Worm (Caenorhabditis elegans) whole organism, L3 larva: ENCODE measurements around the gene fbxb-95.

Source experiments
- R02D3.7 ChIP-seq: fragments of 150-350 bp; optimal IDR thresholded peaks from 2 replicates; lab custom pipeline; 2014; ENCODE audit warnings: missing biosample characterization, missing genetic modification characterization
- ZK546.5 ChIP-seq: sonication (generic microtip); optimal IDR thresholded peaks from 2 replicates; lab custom pipeline; 2017; ENCODE audit warnings: missing biosample characterization, missing genetic modification characterization
- ama-1 ChIP-seq: fragments of 150-350 bp; optimal IDR thresholded peaks from 2 replicates; lab custom pipeline; 2018
- ceh-16 ChIP-seq: sonication (generic microtip); optimal IDR thresholded peaks from 2 replicates; lab custom pipeline; 2017; ENCODE audit warnings: missing biosample characterization, missing genetic modification characterization
- ceh-82 ChIP-seq: fragments of 150-350 bp; optimal IDR thresholded peaks from 2 replicates; lab custom pipeline; 2014; ENCODE audit warnings: missing biosample characterization, missing genetic modification characterization
- daf-12 ChIP-seq: fragments of 150-350 bp; optimal IDR thresholded peaks from 2 replicates; lab custom pipeline; 2014; ENCODE audit warnings: missing biosample characterization, missing genetic modification reagents, missing genetic modification characterization
- egl-27 ChIP-seq: sonication (generic microtip); optimal IDR thresholded peaks from 4 replicates; lab custom pipeline; 2017; ENCODE audit warnings: missing biosample characterization, missing genetic modification reagents, missing genetic modification characterization
- egl-5 ChIP-seq: fragments of 150-350 bp; optimal IDR thresholded peaks from 2 replicates; lab custom pipeline; 2017; ENCODE audit warnings: missing biosample characterization, missing genetic modification reagents, missing genetic modification characterization, inconsistent platforms
- elt-2 ChIP-seq: sonication (generic microtip); optimal IDR thresholded peaks from 2 replicates; lab custom pipeline; 2016; ENCODE audit warnings: missing genetic modification reagents, mild to moderate bottlenecking, missing genetic modification characterization, missing compliant biosample characterization
- fkh-10 ChIP-seq: sonication (generic microtip); optimal IDR thresholded peaks from 2 replicates; lab custom pipeline; 2017; ENCODE audit warnings: missing biosample characterization, missing genetic modification reagents, missing genetic modification characterization
- fkh-2 ChIP-seq: fragments of 150-350 bp; optimal IDR thresholded peaks from 2 replicates; lab custom pipeline; 2014; ENCODE audit warnings: missing biosample characterization, missing genetic modification reagents, missing genetic modification characterization
- fos-1 ChIP-seq: fragments of 150-350 bp; optimal IDR thresholded peaks from 2 replicates; lab custom pipeline; 2014; ENCODE audit warnings: missing biosample characterization, missing genetic modification characterization
- hmg-11 ChIP-seq: sonication (generic microtip); optimal IDR thresholded peaks from 2 replicates; lab custom pipeline; 2016; ENCODE audit warnings: missing genetic modification characterization, missing compliant biosample characterization
- jun-1 ChIP-seq: fragments of 150-350 bp; optimal IDR thresholded peaks from 2 replicates; lab custom pipeline; 2014; ENCODE audit warnings: missing biosample characterization, missing genetic modification reagents, missing genetic modification characterization
- mdl-1 ChIP-seq: fragments of 150-350 bp; optimal IDR thresholded peaks from 2 replicates; lab custom pipeline; 2014; ENCODE audit warnings: missing biosample characterization, missing genetic modification characterization
- mml-1 ChIP-seq: fragments of 150-350 bp; sonication (generic microtip); optimal IDR thresholded peaks from 3 replicates; lab custom pipeline; 2014; ENCODE audit warnings: missing biosample characterization, missing genetic modification characterization
- nfya-1 ChIP-seq: sonication (generic microtip); optimal IDR thresholded peaks from 2 replicates; lab custom pipeline; 2017; ENCODE audit warnings: missing genetic modification characterization, mild to moderate bottlenecking, missing compliant biosample characterization, antibody characterized with exemption, moderate library complexity; ENCODE audit not compliant: insufficient read depth
- nhr-11 ChIP-seq: fragments of 150-350 bp; optimal IDR thresholded peaks from 2 replicates; lab custom pipeline; 2014; ENCODE audit warnings: missing biosample characterization, missing genetic modification characterization
- nhr-12 ChIP-seq: fragments of 150-350 bp; optimal IDR thresholded peaks from 2 replicates; lab custom pipeline; 2014; ENCODE audit warnings: missing biosample characterization, missing genetic modification characterization
- nhr-23 ChIP-seq: fragments of 150-350 bp; optimal IDR thresholded peaks from 2 replicates; lab custom pipeline; 2014; ENCODE audit warnings: missing biosample characterization, missing genetic modification reagents, missing genetic modification characterization
- nhr-237 ChIP-seq: fragments of 150-350 bp; optimal IDR thresholded peaks from 2 replicates; lab custom pipeline; 2014; ENCODE audit warnings: missing biosample characterization, missing genetic modification characterization
- nhr-25 ChIP-seq: sonication (generic microtip); optimal IDR thresholded peaks from 2 replicates; lab custom pipeline; 2017; ENCODE audit warnings: missing biosample characterization, missing genetic modification characterization
- nhr-28 ChIP-seq: fragments of 150-350 bp; optimal IDR thresholded peaks from 2 replicates; lab custom pipeline; 2014; ENCODE audit warnings: missing biosample characterization, missing genetic modification characterization
- nhr-43 ChIP-seq: sonication (generic microtip); optimal IDR thresholded peaks from 2 replicates; lab custom pipeline; 2016; ENCODE audit warnings: mild to moderate bottlenecking, missing genetic modification characterization, missing compliant biosample characterization; ENCODE audit not compliant: poor library complexity, severe bottlenecking
- nhr-67 ChIP-seq: fragments of 150-350 bp; optimal IDR thresholded peaks from 2 replicates; lab custom pipeline; 2014; ENCODE audit warnings: missing biosample characterization, missing genetic modification characterization
- nhr-76 ChIP-seq: fragments of 150-350 bp; sonication (generic microtip); optimal IDR thresholded peaks from 5 replicates; lab custom pipeline; 2014; ENCODE audit warnings: missing biosample characterization, missing genetic modification characterization
- nhr-77 ChIP-seq: fragments of 150-350 bp; optimal IDR thresholded peaks from 2 replicates; lab custom pipeline; 2014; ENCODE audit warnings: missing biosample characterization, missing genetic modification characterization
- pha-4 ChIP-seq: fragments of 150-350 bp; optimal IDR thresholded peaks from 2 replicates; lab custom pipeline; 2014; ENCODE audit warnings: missing biosample characterization, missing genetic modification reagents, missing genetic modification characterization
- pqm-1 ChIP-seq: fragments of 150-350 bp; optimal IDR thresholded peaks from 2 replicates; lab custom pipeline; 2017; ENCODE audit warnings: missing biosample characterization, missing genetic modification characterization, inconsistent platforms
- sea-2 ChIP-seq: fragments of 150-350 bp; sonication (generic microtip); optimal IDR thresholded peaks from 4 replicates; lab custom pipeline; 2014; ENCODE audit warnings: missing biosample characterization, missing genetic modification reagents, missing genetic modification characterization
- skn-1 ChIP-seq: fragments of 150-350 bp; optimal IDR thresholded peaks from 2 replicates; lab custom pipeline; 2014; ENCODE audit warnings: missing biosample characterization, missing genetic modification characterization
- unc-62 ChIP-seq: fragments of 150-350 bp; sonication (generic microtip); optimal IDR thresholded peaks from 4 replicates; lab custom pipeline; 2014; ENCODE audit warnings: missing biosample characterization, missing genetic modification reagents, missing genetic modification characterization
- zag-1 ChIP-seq: fragments of 150-350 bp; optimal IDR thresholded peaks from 2 replicates; lab custom pipeline; 2014; ENCODE audit warnings: missing biosample characterization, missing genetic modification characterization
- ztf-11 ChIP-seq: fragments of 150-350 bp; optimal IDR thresholded peaks from 2 replicates; lab custom pipeline; 2014; ENCODE audit warnings: missing biosample characterization, missing genetic modification characterization
- ztf-4 ChIP-seq: fragments of 150-350 bp; optimal IDR thresholded peaks from 2 replicates; lab custom pipeline; 2014; ENCODE audit warnings: missing biosample characterization, missing genetic modification characterization

Gene fbxb-95

ce11 chrII:1870875-1871592 lies 16.8 kb downstream of the fbxb-95 start, which contains the start of gene math-10:
math-10 (plus strand) TSS chrII:1871542.
- peak; percentile 71 for TF ChIP-seq elt-2 (tag; lab: Kevin White, UChicago)
- TF ChIP-seq sea-2 (GFP tag; lab: Kevin White, UChicago): no peak
- TF ChIP-seq zag-1 (tag; lab: Kevin White, UChicago): no peak
- no peak for TF ChIP-seq nfya-1 (tag; lab: Kevin White, UChicago)

ce11 chrII:1875658-1876057 lies 21.5 kb downstream of the fbxb-95 start, which contains the start of gene math-13:
math-13 (plus strand) TSS chrII:1875958.
- no peak for TF ChIP-seq R02D3.7 (tag; lab: Kevin White, UChicago)
- TF ChIP-seq daf-12 (tag; lab: Kevin White, UChicago): no peak
- TF ChIP-seq skn-1 (tag; lab: Kevin White, UChicago): no peak
- TF ChIP-seq ZK546.5 (tag; lab: Kevin White, UChicago): no peak
- TF ChIP-seq egl-5 (tag; lab: Kevin White, UChicago): no peak
- no peak for TF ChIP-seq nhr-67 (tag; lab: Kevin White, UChicago)
- TF ChIP-seq, all 47 proteins: peak for 0

- TF ChIP-seq ama-1 (no peak), ceh-82 (tag; lab: Kevin White, UChicago) (no peak), nhr-77 (tag; lab: Kevin White, UChicago) (no peak), mml-1 (tag; lab: Kevin White, UChicago) (no peak), nhr-67 (tag; lab: Kevin White, UChicago) (no peak), R02D3.7 (tag; lab: Kevin White, UChicago) (no peak)
Measured at ce11 chrII:1878663-1879062, 24.5 kb downstream of the fbxb-95 start, which contains the start of gene math-16. math-16 (minus strand) TSS chrII:1878763.

ce11 chrII:1882705-1883104 lies 28.5 kb downstream of the fbxb-95 start, which contains the start of gene math-5:
math-5 (minus strand) TSS chrII:1882805.
- TF ChIP-seq nhr-28 (tag; lab: Kevin White, UChicago) (no peak), fkh-10 (no peak), ceh-16 (tag; lab: Kevin White, UChicago) (no peak), nhr-67 (tag; lab: Kevin White, UChicago) (no peak), nhr-11 (tag; lab: Kevin White, UChicago) (no peak), unc-62 (GFP tag; lab: Kevin White, UChicago) (no peak), nhr-76 (tag; lab: Kevin White, UChicago) (no peak), nhr-25 (tag; lab: Kevin White, UChicago) (no peak), pqm-1 (tag; lab: Kevin White, UChicago) (no peak), nhr-23 (tag; lab: Kevin White, UChicago) (no peak), nhr-43 (tag; lab: Kevin White, UChicago) (no peak), egl-5 (tag; lab: Kevin White, UChicago) (no peak), elt-2 (tag; lab: Kevin White, UChicago) (no peak), nhr-12 (tag; lab: Kevin White, UChicago) (no peak), jun-1 (no peak), pha-4 (tag; lab: Kevin White, UChicago) (no peak), sea-2 (GFP tag; lab: Kevin White, UChicago) (no peak), nhr-237 (no peak)

ce11 chrII:1884635-1885034 lies 30.4 kb downstream of the fbxb-95 start, which contains the start of gene math-6:
math-6 (minus strand) TSS chrII:1884735.
- TF ChIP-seq hmg-11 (no peak), nfya-1 (tag; lab: Kevin White, UChicago) (no peak), nhr-12 (tag; lab: Kevin White, UChicago) (no peak), fkh-2 (tag; lab: Kevin White, UChicago) (no peak), nhr-43 (tag; lab: Kevin White, UChicago) (no peak), ztf-4 (tag; lab: Kevin White, UChicago) (no peak), fos-1 (no peak), mdl-1 (no peak), ceh-16 (tag; lab: Kevin White, UChicago) (no peak), egl-27 (no peak), ztf-11 (tag; lab: Kevin White, UChicago) (no peak), R02D3.7 (tag; lab: Kevin White, UChicago) (no peak), nhr-11 (tag; lab: Kevin White, UChicago) (no peak), egl-5 (tag; lab: Kevin White, UChicago) (no peak), fkh-10 (no peak), ceh-82 (tag; lab: Kevin White, UChicago) (no peak)
